Worm (Caenorhabditis elegans) whole organism, L1 larva: ENCODE results near the gene spcs-2.
A peak's percentile ranks its signal among the peaks of the same experiment; 100 is the strongest.

Experiments used
- C04F5.9 ChIP-seq: sonication (generic microtip); optimal IDR thresholded peaks from 2 replicates; lab custom pipeline; 2016; ENCODE audit warnings: missing genetic modification characterization, missing compliant biosample characterization
- C16A3.4 ChIP-seq: fragments of 150-350 bp; optimal IDR thresholded peaks from 2 replicates; lab custom pipeline; 2014; ENCODE audit warnings: missing biosample characterization, missing genetic modification characterization
- C34B4.2 ChIP-seq: sonication (generic microtip); optimal IDR thresholded peaks from 2 replicates; lab custom pipeline; 2017; ENCODE audit warnings: mild to moderate bottlenecking, missing genetic modification characterization, missing compliant biosample characterization
- F16B12.6 ChIP-seq: fragments of 150-350 bp; optimal IDR thresholded peaks from 2 replicates; lab custom pipeline; 2014; ENCODE audit warnings: missing biosample characterization, missing genetic modification characterization
- aha-1 ChIP-seq: fragments of 150-350 bp; optimal IDR thresholded peaks from 2 replicates; lab custom pipeline; 2014; ENCODE audit warnings: missing biosample characterization, missing genetic modification characterization
- ama-1 ChIP-seq: fragments of 150-350 bp; optimal IDR thresholded peaks from 2 replicates; lab custom pipeline; 2014
- ceh-82 ChIP-seq, 3 experiments: fragments of 150-350 bp in 1 of 3; sonication (generic microtip) in 2 of 3; optimal IDR thresholded peaks; 2 replicates each; lab custom pipeline; 2014 to 2017; ENCODE audit warnings: missing biosample characterization in 3 of 3, missing genetic modification characterization in 3 of 3
- ceh-88 ChIP-seq: fragments of 200-800 bp; sonication (Bioruptor generic); IDR thresholded peaks from 2 replicates; pipeline ENCODE4 v1.3.6; 2022; ENCODE audit warnings: missing genetic modification characterization, missing compliant biosample characterization
- ceh-90 ChIP-seq: sonication (generic microtip); optimal IDR thresholded peaks from 2 replicates; lab custom pipeline; 2016; ENCODE audit warnings: missing genetic modification characterization, missing compliant biosample characterization
- ces-1 ChIP-seq: fragments of 150-350 bp; optimal IDR thresholded peaks from 2 replicates; lab custom pipeline; 2014; ENCODE audit warnings: missing biosample characterization, missing genetic modification reagents, missing genetic modification characterization
- dsc-1 ChIP-seq: sonication (generic microtip); optimal IDR thresholded peaks from 2 replicates; lab custom pipeline; 2016; ENCODE audit warnings: mild to moderate bottlenecking, missing genetic modification characterization, missing compliant biosample characterization
- efl-1 ChIP-seq, 4 experiments: fragments of 150-350 bp; optimal IDR thresholded peaks in 3 of 4; peaks in 1 of 4; 1 replicate in 1 of 4; 2 replicates in 3 of 4; lab custom pipeline; 2014; ENCODE audit warnings: missing biosample characterization in 2 of 4, missing genetic modification characterization in 2 of 4, missing genetic modification reagents in 2 of 4
- egl-13 ChIP-seq: sonication (generic microtip); optimal IDR thresholded peaks from 2 replicates; lab custom pipeline; 2016; ENCODE audit warnings: missing genotype, missing genetic modification reagents, missing genetic modification characterization, missing compliant biosample characterization
- elt-2 ChIP-seq: sonication (generic microtip); optimal IDR thresholded peaks from 2 replicates; lab custom pipeline; 2016; ENCODE audit warnings: missing genetic modification characterization, mild to moderate bottlenecking, inconsistent platforms, missing compliant biosample characterization, missing genetic modification reagents
- elt-3 ChIP-seq, 6 experiments: fragments of 150-350 bp in 1 of 6; sonication (generic microtip); optimal IDR thresholded peaks; 2 replicates each; lab custom pipeline; 2017 to 2018; ENCODE audit warnings: missing biosample characterization in 6 of 6, missing genetic modification characterization in 6 of 6, inconsistent platforms in 1 of 6
- fkh-10 ChIP-seq: sonication (generic microtip); optimal IDR thresholded peaks from 2 replicates; lab custom pipeline; 2017; ENCODE audit warnings: missing biosample characterization, missing genetic modification reagents, missing genetic modification characterization
- fkh-4 ChIP-seq: sonication (generic microtip); optimal IDR thresholded peaks from 2 replicates; lab custom pipeline; 2016; ENCODE audit warnings: missing compliant biosample characterization, missing genetic modification characterization, borderline replicate concordance
- fkh-8 ChIP-seq: sonication (generic microtip); optimal IDR thresholded peaks from 2 replicates; lab custom pipeline; 2016; ENCODE audit warnings: mild to moderate bottlenecking, missing genetic modification characterization, missing compliant biosample characterization
- fos-1 ChIP-seq: fragments of 150-350 bp; optimal IDR thresholded peaks from 2 replicates; lab custom pipeline; 2014; ENCODE audit warnings: missing biosample characterization, missing genetic modification characterization
- grh-1 ChIP-seq: fragments of 200-800 bp; sonication (Bioruptor generic); IDR thresholded peaks from 2 replicates; pipeline ENCODE4 v1.3.6; 2022; ENCODE audit warnings: missing genetic modification reagents, missing genetic modification characterization, missing compliant biosample characterization
- hlh-17 ChIP-seq: fragments of 200-800 bp; sonication (Bioruptor generic); optimal IDR thresholded peaks from 2 replicates; lab custom pipeline; 2018; ENCODE audit warnings: missing genetic modification characterization, mild to moderate bottlenecking, missing compliant biosample characterization, moderate library complexity, borderline replicate concordance
- hlh-4 ChIP-seq: sonication (generic microtip); optimal IDR thresholded peaks from 2 replicates; lab custom pipeline; 2016; ENCODE audit warnings: mild to moderate bottlenecking, missing genetic modification characterization, missing compliant biosample characterization
- hpl-2 ChIP-seq: fragments of 150-350 bp; optimal IDR thresholded peaks from 2 replicates; lab custom pipeline; 2014; ENCODE audit warnings: missing biosample characterization, missing genetic modification reagents, missing genetic modification characterization
- irx-1 ChIP-seq: sonication (generic microtip); optimal IDR thresholded peaks from 2 replicates; lab custom pipeline; 2016; ENCODE audit warnings: missing genetic modification characterization, missing compliant biosample characterization
- lin-14 ChIP-seq: fragments of 200-800 bp; sonication (Bioruptor generic); optimal IDR thresholded peaks from 2 replicates; lab custom pipeline; 2018; ENCODE audit warnings: mild to moderate bottlenecking, missing genetic modification characterization, moderate library complexity, missing compliant biosample characterization
- lin-39 ChIP-seq: fragments of 150-350 bp; optimal IDR thresholded peaks from 2 replicates; lab custom pipeline; 2014; ENCODE audit warnings: missing biosample characterization, missing genetic modification reagents, missing genetic modification characterization
- lir-3 ChIP-seq: sonication (generic microtip); optimal IDR thresholded peaks from 2 replicates; lab custom pipeline; 2016; ENCODE audit warnings: mild to moderate bottlenecking, missing genetic modification characterization, moderate library complexity, missing compliant biosample characterization; ENCODE audit not compliant: poor library complexity
- lsy-2 ChIP-seq, 2 experiments: fragments of 150-350 bp; optimal IDR thresholded peaks; 2 replicates each; lab custom pipeline; 2014; ENCODE audit warnings: missing biosample characterization in 2 of 2, missing genetic modification characterization in 2 of 2
- mab-9 ChIP-seq: fragments of 200-800 bp; sonication (Bioruptor generic); IDR thresholded peaks from 2 replicates; pipeline ENCODE4 v1.3.6; 2022; ENCODE audit warnings: missing genetic modification reagents, missing genetic modification characterization, missing compliant biosample characterization
- mdl-1 ChIP-seq, 2 experiments: fragments of 150-350 bp; optimal IDR thresholded peaks; 2 replicates each; lab custom pipeline; 2014 to 2017; ENCODE audit warnings: missing biosample characterization in 2 of 2, missing genetic modification characterization in 2 of 2, inconsistent platforms in 1 of 2
- mef-2 ChIP-seq: fragments of 150-350 bp; optimal IDR thresholded peaks from 2 replicates; lab custom pipeline; 2014; ENCODE audit warnings: missing biosample characterization, missing genetic modification characterization
- mep-1 ChIP-seq: fragments of 150-350 bp; optimal IDR thresholded peaks from 2 replicates; lab custom pipeline; 2014; ENCODE audit warnings: missing biosample characterization, missing genetic modification characterization
- nhr-20 ChIP-seq: sonication (generic microtip); optimal IDR thresholded peaks from 2 replicates; lab custom pipeline; 2016; ENCODE audit warnings: mild to moderate bottlenecking, missing genetic modification characterization, missing compliant biosample characterization
- nhr-237 ChIP-seq: fragments of 150-350 bp; optimal IDR thresholded peaks from 2 replicates; lab custom pipeline; 2014; ENCODE audit warnings: missing biosample characterization, missing genetic modification characterization
- nhr-71 ChIP-seq: sonication (generic microtip); optimal IDR thresholded peaks from 2 replicates; lab custom pipeline; 2016; ENCODE audit warnings: mild to moderate bottlenecking, missing genetic modification characterization, moderate library complexity, missing compliant biosample characterization
- nhr-77 ChIP-seq: fragments of 150-350 bp; optimal IDR thresholded peaks from 2 replicates; lab custom pipeline; 2014; ENCODE audit warnings: missing biosample characterization, missing genetic modification characterization
- nhr-84 ChIP-seq: sonication (generic microtip); optimal IDR thresholded peaks from 2 replicates; lab custom pipeline; 2017; ENCODE audit warnings: missing biosample characterization, missing genetic modification characterization
- pag-3 ChIP-seq: sonication (generic microtip); optimal IDR thresholded peaks from 2 replicates; lab custom pipeline; 2017; ENCODE audit warnings: missing genetic modification characterization, mild to moderate bottlenecking, missing compliant biosample characterization, antibody characterized with exemption, borderline replicate concordance; ENCODE audit not compliant: insufficient read depth
- pax-3 ChIP-seq: fragments of 200-800 bp; sonication (Bioruptor generic); optimal IDR thresholded peaks from 2 replicates; lab custom pipeline; 2018; ENCODE audit warnings: mild to moderate bottlenecking, missing genetic modification characterization, moderate library complexity, missing compliant biosample characterization
- pqm-1 ChIP-seq: sonication (generic microtip); optimal IDR thresholded peaks from 3 replicates; lab custom pipeline; 2017; ENCODE audit warnings: missing biosample characterization, missing genetic modification characterization
- rnt-1 ChIP-seq: sonication (generic microtip); optimal IDR thresholded peaks from 2 replicates; lab custom pipeline; 2016; ENCODE audit warnings: mild to moderate bottlenecking, missing genetic modification characterization, moderate library complexity, missing compliant biosample characterization
- snu-23 ChIP-seq: sonication (generic microtip); optimal IDR thresholded peaks from 2 replicates; lab custom pipeline; 2016; ENCODE audit warnings: missing genetic modification characterization, missing compliant biosample characterization
- sup-37 ChIP-seq: fragments of 200-800 bp; sonication (Bioruptor generic); optimal IDR thresholded peaks from 2 replicates; lab custom pipeline; 2018; ENCODE audit warnings: mild to moderate bottlenecking, missing genetic modification characterization, missing compliant biosample characterization
- swsn-7 ChIP-seq: sonication (generic microtip); optimal IDR thresholded peaks from 2 replicates; lab custom pipeline; 2016; ENCODE audit warnings: missing genetic modification characterization, missing compliant biosample characterization
- tbx-2 ChIP-seq: sonication (generic microtip); optimal IDR thresholded peaks from 2 replicates; lab custom pipeline; 2016; ENCODE audit warnings: missing genetic modification characterization, missing compliant biosample characterization
- unc-130 ChIP-seq: fragments of 150-350 bp; optimal IDR thresholded peaks from 2 replicates; lab custom pipeline; 2017; ENCODE audit warnings: missing biosample characterization, missing genetic modification characterization, inconsistent platforms
- unc-62 ChIP-seq: fragments of 150-350 bp; optimal IDR thresholded peaks from 2 replicates; lab custom pipeline; 2014; ENCODE audit warnings: missing biosample characterization, missing genetic modification reagents, missing genetic modification characterization
- unc-98 ChIP-seq: fragments of 200-800 bp; sonication (Bioruptor generic); IDR thresholded peaks from 2 replicates; pipeline ENCODE4 v1.3.6; 2022; ENCODE audit warnings: missing genetic modification characterization, missing compliant biosample characterization
- xbp-1 ChIP-seq: sonication (generic microtip); optimal IDR thresholded peaks from 2 replicates; lab custom pipeline; 2016; ENCODE audit warnings: missing genetic modification characterization, missing compliant biosample characterization
- zag-1 ChIP-seq: fragments of 150-350 bp; optimal IDR thresholded peaks from 2 replicates; lab custom pipeline; 2014; ENCODE audit warnings: missing biosample characterization, missing genetic modification characterization
- zip-4 ChIP-seq: fragments of 200-800 bp; sonication (Bioruptor generic); optimal IDR thresholded peaks from 2 replicates; lab custom pipeline; 2018; ENCODE audit warnings: mild to moderate bottlenecking, missing genetic modification characterization, moderate library complexity, missing compliant biosample characterization
- ztf-4 ChIP-seq: fragments of 150-350 bp; optimal IDR thresholded peaks from 2 replicates; lab custom pipeline; 2014; ENCODE audit warnings: missing biosample characterization, missing genetic modification characterization

The spcs-2 gene

DNA sequence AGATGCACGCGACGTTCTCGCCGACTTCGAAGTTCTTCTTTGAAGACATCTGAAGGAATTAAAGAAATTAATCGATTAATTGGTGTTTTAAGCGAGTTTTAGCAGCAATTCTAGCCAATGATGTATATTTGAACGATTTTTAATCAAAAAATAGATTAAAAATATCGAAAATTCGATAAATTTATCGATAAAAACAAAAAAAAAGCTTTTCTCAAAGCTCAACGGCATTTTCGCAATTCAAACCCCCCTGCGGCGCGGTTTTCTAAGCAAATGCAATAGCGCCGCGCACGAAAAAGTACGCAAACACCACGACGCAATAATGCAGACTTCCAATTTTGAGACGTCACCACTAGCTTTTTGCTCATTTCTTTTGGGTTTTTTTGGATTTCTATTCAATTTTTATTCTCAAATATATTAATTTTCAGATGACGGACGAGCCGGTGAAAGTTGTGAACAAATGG, at the start of gene spcs-2, which contains the start of gene mrg-1:
spcs-2 (plus strand) TSS at position 426 of the 461 bp plus-strand sequence.
mrg-1 (minus strand) TSS at position 51 of the 461 bp plus-strand sequence.
- TF ChIP-seq zag-1 (tag; lab: Kevin White, UChicago) (peak; percentile 33), lir-3 (peak; percentile 84), C34B4.2 (tag; lab: Kevin White, UChicago) (no peak), lsy-2 (tag; optimal IDR thresholded peaks at IDR 0.05; lab: Kevin White, UChicago) (peak; percentile 91 to 93), nhr-71 (tag; lab: Kevin White, UChicago) (peak; percentile 94), mab-9 (0 out of 2 replicates have a peak, but pooled peaks have one; percentile 21), ceh-82 (tag; optimal IDR thresholded peaks at IDR 0.05; lab: Kevin White, UChicago) (peak; percentile 90 to 91 (median 91)), hlh-4 (tag; lab: Kevin White, UChicago) (no peak), F16B12.6 (peak; percentile 99), ceh-88 (GFP tag; lab: Robert Waterston, UW) (peak; percentile 66), pqm-1 (tag; lab: Kevin White, UChicago) (no peak), irx-1 (tag; lab: Kevin White, UChicago) (peak; percentile 69), fos-1 (peak; percentile 83), tbx-2 (peak; percentile 92), mef-2 (tag; lab: Kevin White, UChicago) (no peak), dsc-1 (tag; lab: Kevin White, UChicago) (peak; percentile 87), nhr-77 (tag; lab: Kevin White, UChicago) (peak; percentile 73), mep-1 (peak; percentile 89), ceh-90 (tag; lab: Kevin White, UChicago) (no peak), pag-3 (tag; lab: Kevin White, UChicago) (no peak), fkh-4 (tag; lab: Kevin White, UChicago) (peak; percentile 39), rnt-1 (tag; lab: Kevin White, UChicago) (peak; percentile 96), unc-98 (peak; percentile 45; the same call in 1 of the 2 replicates), mdl-1 (tag; optimal IDR thresholded peaks at IDR 0.05; lab: Kevin White, UChicago) (peak in 1 of 2 experiments; percentile 71), ama-1 (lab: Kevin White, UChicago) (no peak), xbp-1 (tag; lab: Kevin White, UChicago) (peak; percentile 97), ztf-4 (tag; lab: Kevin White, UChicago) (peak; percentile 74), ces-1 (no peak), zip-4 (GFP tag; lab: Kevin White, UChicago) (peak; percentile 71), fkh-8 (tag; lab: Kevin White, UChicago) (peak; percentile 87), elt-3 (tag; optimal IDR thresholded peaks at IDR 0.05; lab: Kevin White, UChicago) (peak in 3 of 6 experiments; percentile 33 to 62 (median 59)), swsn-7 (peak; percentile 94), hpl-2 (GFP tag; lab: Kevin White, UChicago) (peak; percentile 74), sup-37 (GFP tag; lab: Kevin White, UChicago) (peak; percentile 49), snu-23 (peak; percentile 95), C04F5.9 (peak; percentile 80), aha-1 (tag; lab: Kevin White, UChicago) (peak; percentile 26), egl-13 (tag; lab: Kevin White, UChicago) (peak; percentile 76), C16A3.4 (tag; lab: Kevin White, UChicago) (peak; percentile 93), nhr-237 (tag; lab: Kevin White, UChicago) (peak; percentile 61), lin-39 (tag; lab: Kevin White, UChicago) (peak; percentile 69), hlh-17 (GFP tag; lab: Kevin White, UChicago) (no peak), pax-3 (tag; lab: Kevin White, UChicago) (peak; percentile 58), fkh-10 (GFP tag; lab: Kevin White, UChicago) (peak; percentile 64), efl-1 (optimal IDR thresholded peaks at IDR 0.05; lab: Kevin White, UChicago) (peak; percentile 89 to 90), efl-1 (GFP tag; optimal IDR thresholded peaks at IDR 0.05 in 1 of 2; lab: Kevin White, UChicago) (peak; percentile 87 to 99), nhr-84 (no peak), lin-14 (GFP tag; lab: Kevin White, UChicago) (peak; percentile 87), nhr-20 (tag; lab: Kevin White, UChicago) (peak; percentile 89), unc-62 (no peak), elt-2 (tag; lab: Kevin White, UChicago) (peak; percentile 61), grh-1 (peak; percentile 78), unc-130 (peak; percentile 86)
